Fruit fly (Drosophila melanogaster) whole organism, embryonic: ENCODE data around the gene Ac13E.
A peak's percentile ranks its signal among the peaks of the same experiment; 100 is the strongest.

Experiments
- Adf1 ChIP-seq: fragments of 200-800 bp; sonication (Bioruptor generic); IDR thresholded peaks from 2 replicates; pipeline ENCODE4 v1.3.6; 2022; ENCODE audit warnings: missing biosample characterization, missing genetic modification characterization
- Aef1 ChIP-seq: fragments of 200-800 bp; sonication (Bioruptor generic); IDR thresholded peaks from 3 replicates; pipeline ENCODE4 v1.3.6; 2022; ENCODE audit warnings: missing biosample characterization, missing genetic modification characterization
- Bteb2 ChIP-seq: fragments of 200-800 bp; sonication (Bioruptor generic); optimal IDR thresholded peaks from 2 replicates; lab custom pipeline; 2016; ENCODE audit warnings: missing biosample characterization, missing genetic modification characterization
- CG10654 ChIP-seq: fragments of 200-800 bp; sonication (Bioruptor generic); optimal IDR thresholded peaks from 2 replicates; lab custom pipeline; 2016; ENCODE audit warnings: missing biosample characterization, missing genetic modification characterization
- CG12104 ChIP-seq: fragments of 200-800 bp; sonication (Bioruptor generic); optimal IDR thresholded peaks from 3 replicates; lab custom pipeline; 2016; ENCODE audit warnings: missing biosample characterization, missing genetic modification characterization
- CG12391 ChIP-seq: fragments of 200-800 bp; sonication (Bioruptor generic); optimal IDR thresholded peaks from 3 replicates; lab custom pipeline; 2018; ENCODE audit warnings: missing biosample characterization, mild to moderate bottlenecking, missing genetic modification characterization, moderate library complexity
- CG12942 ChIP-seq: fragments of 200-800 bp; sonication (Bioruptor generic); optimal IDR thresholded peaks from 3 replicates; lab custom pipeline; 2016; ENCODE audit warnings: missing biosample characterization, missing genetic modification characterization
- CG13287 ChIP-seq: fragments of 200-800 bp; sonication (Bioruptor generic); IDR thresholded peaks from 2 replicates; pipeline ENCODE4 v1.3.6; 2022; ENCODE audit warnings: missing biosample characterization, missing genetic modification characterization; ENCODE audit not compliant: partially characterized antibody
- CG13296 ChIP-seq: fragments of 200-800 bp; sonication (Bioruptor generic); optimal IDR thresholded peaks from 3 replicates; lab custom pipeline; 2018; ENCODE audit warnings: missing biosample characterization, mild to moderate bottlenecking, missing genetic modification characterization
- CG14667 ChIP-seq: fragments of 200-800 bp; sonication (Bioruptor generic); IDR thresholded peaks from 2 replicates; pipeline ENCODE4 v1.3.6; 2022; ENCODE audit warnings: missing biosample characterization, missing genetic modification characterization
- CG14860 ChIP-seq: fragments of 200-800 bp; sonication (Bioruptor generic); IDR thresholded peaks from 3 replicates; pipeline ENCODE4 v1.3.6; 2022; ENCODE audit warnings: missing biosample characterization, missing genetic modification characterization; ENCODE audit not compliant: partially characterized antibody
- CG15011 ChIP-seq: fragments of 200-800 bp; sonication (Bioruptor generic); optimal IDR thresholded peaks from 3 replicates; lab custom pipeline; 2018; ENCODE audit warnings: missing biosample characterization, mild to moderate bottlenecking, missing genetic modification characterization
- CG15073 ChIP-seq: fragments of 200-800 bp; sonication (Bioruptor generic); optimal IDR thresholded peaks from 2 replicates; lab custom pipeline; 2016; ENCODE audit warnings: missing biosample characterization, missing genetic modification characterization
- CG16813 ChIP-seq: fragments of 200-800 bp; sonication (Bioruptor generic); IDR thresholded peaks from 3 replicates; pipeline ENCODE4 v1.3.6; 2022; ENCODE audit warnings: missing biosample characterization, missing genetic modification characterization; ENCODE audit not compliant: partially characterized antibody
- CG1792 ChIP-seq: fragments of 200-800 bp; sonication (Bioruptor generic); optimal IDR thresholded peaks from 2 replicates; lab custom pipeline; 2016; ENCODE audit warnings: missing biosample characterization, missing genetic modification characterization
- CG1832 ChIP-seq: fragments of 200-800 bp; sonication (Bioruptor generic); optimal IDR thresholded peaks from 2 replicates; lab custom pipeline; 2017; ENCODE audit warnings: missing biosample characterization, mild to moderate bottlenecking, missing genetic modification characterization, inconsistent platforms
- CG2120 ChIP-seq: fragments of 200-800 bp; sonication (Bioruptor generic); optimal IDR thresholded peaks from 3 replicates; lab custom pipeline; 2016; ENCODE audit warnings: missing biosample characterization, missing genetic modification characterization
- CG3163 ChIP-seq: fragments of 200-800 bp; sonication (Bioruptor generic); optimal IDR thresholded peaks from 3 replicates; lab custom pipeline; 2016; ENCODE audit warnings: missing biosample characterization, missing genetic modification characterization
- CG3407 ChIP-seq: fragments of 200-800 bp; sonication (Bioruptor generic); optimal IDR thresholded peaks from 2 replicates; lab custom pipeline; 2018; ENCODE audit warnings: missing biosample characterization, mild to moderate bottlenecking, missing genetic modification characterization
- CG34224 ChIP-seq: fragments of 200-800 bp; sonication (Bioruptor generic); IDR thresholded peaks from 3 replicates; pipeline ENCODE4 v1.3.6; 2022; ENCODE audit warnings: missing biosample characterization, missing genetic modification characterization; ENCODE audit not compliant: partially characterized antibody
- CG34422 ChIP-seq: fragments of 200-800 bp; sonication (Bioruptor generic); IDR thresholded peaks from 3 replicates; pipeline ENCODE4 v1.3.6; 2022; ENCODE audit warnings: missing biosample characterization, missing genetic modification characterization
- CG4730 ChIP-seq: fragments of 200-800 bp; sonication (Bioruptor generic); IDR thresholded peaks from 2 replicates; pipeline ENCODE4 v1.3.6; 2022; ENCODE audit warnings: missing biosample characterization, missing genetic modification characterization
- CG6813 ChIP-seq: fragments of 200-800 bp; sonication (Bioruptor generic); optimal IDR thresholded peaks from 2 replicates; lab custom pipeline; 2017; ENCODE audit warnings: missing biosample characterization, missing genetic modification characterization, mild to moderate bottlenecking, moderate library complexity, missing genetic modification reagents
- CG6854 ChIP-seq: fragments of 200-800 bp; sonication (Bioruptor generic); optimal IDR thresholded peaks from 3 replicates; lab custom pipeline; 2017; ENCODE audit warnings: missing biosample characterization, mild to moderate bottlenecking, missing genetic modification characterization
- CG8478 ChIP-seq: fragments of >200 bp; optimal IDR thresholded peaks from 2 replicates; lab custom pipeline; 2018
- Dbx ChIP-seq: fragments of 200-800 bp; sonication (Bioruptor generic); IDR thresholded peaks from 3 replicates; pipeline ENCODE4 v1.3.6; 2022; ENCODE audit warnings: missing biosample characterization, missing genetic modification characterization
- Dip3 ChIP-seq: fragments of 200-800 bp; sonication (Bioruptor generic); optimal IDR thresholded peaks from 3 replicates; lab custom pipeline; 2016; ENCODE audit warnings: missing biosample characterization, missing genetic modification characterization
- Doc3 ChIP-seq: fragments of 200-800 bp; sonication (Bioruptor generic); IDR thresholded peaks from 3 replicates; pipeline ENCODE4 v1.3.6; 2022; ENCODE audit warnings: missing biosample characterization, missing genetic modification characterization; ENCODE audit not compliant: partially characterized antibody
- Eip74EF ChIP-seq, 2 experiments: fragments of 200-800 bp in 1 of 2; fragments of >200 bp in 1 of 2; sonication (Bioruptor generic) in 1 of 2; optimal IDR thresholded peaks; 2 replicates each; lab custom pipeline; 2017 to 2019; ENCODE audit warnings: missing biosample characterization in 2 of 2, missing genetic modification characterization in 2 of 2, mild to moderate bottlenecking in 1 of 2, moderate library complexity in 1 of 2
- Ets97D ChIP-seq: fragments of 200-800 bp; sonication (Bioruptor generic); optimal IDR thresholded peaks from 3 replicates; lab custom pipeline; 2016; ENCODE audit warnings: missing biosample characterization, missing genetic modification characterization
- H2.0 ChIP-seq: fragments of 200-800 bp; sonication (Bioruptor generic); IDR thresholded peaks from 2 replicates; pipeline ENCODE4 v1.3.6; 2022; ENCODE audit warnings: missing biosample characterization, missing genetic modification characterization
- Hr51 ChIP-seq, 2 experiments: fragments of 200-800 bp; sonication (Bioruptor generic); optimal IDR thresholded peaks; 2 replicates in 1 of 2; 3 replicates in 1 of 2; lab custom pipeline; 2016 to 2018; ENCODE audit warnings: missing biosample characterization in 2 of 2, missing genetic modification characterization in 2 of 2, mild to moderate bottlenecking in 1 of 2, moderate library complexity in 1 of 2
- Side ChIP-seq: fragments of 200-800 bp; sonication (Bioruptor generic); optimal IDR thresholded peaks from 2 replicates; lab custom pipeline; 2016; ENCODE audit warnings: missing biosample characterization, missing genetic modification characterization
- Sox100B ChIP-seq: fragments of 200-800 bp; sonication (Bioruptor generic); optimal IDR thresholded peaks from 3 replicates; lab custom pipeline; 2018; ENCODE audit warnings: missing biosample characterization, mild to moderate bottlenecking, missing genetic modification characterization
- Stat92E ChIP-seq, 3 experiments: fragments of >200 bp in 2 of 3; fragments of 200-800 bp in 1 of 3; sonication (Bioruptor generic) in 1 of 3; optimal IDR thresholded peaks; 2 replicates each; lab custom pipeline; 2017 to 2019; ENCODE audit warnings: missing biosample characterization in 3 of 3, missing genetic modification characterization in 3 of 3, mild to moderate bottlenecking in 1 of 3, moderate library complexity in 1 of 3
- bowl ChIP-seq: fragments of 200-800 bp; sonication (Bioruptor generic); IDR thresholded peaks from 2 replicates; pipeline ENCODE4 v1.3.6; 2022; ENCODE audit warnings: missing biosample characterization, missing genetic modification characterization
- cg ChIP-seq: fragments of 200-800 bp; sonication (Bioruptor generic); optimal IDR thresholded peaks from 3 replicates; lab custom pipeline; 2019; ENCODE audit warnings: missing biosample characterization, mild to moderate bottlenecking, missing genetic modification characterization, moderate library complexity
- chm ChIP-seq: fragments of 200-800 bp; sonication (Bioruptor generic); IDR thresholded peaks from 2 replicates; pipeline ENCODE4 v1.3.6; 2022; ENCODE audit warnings: missing biosample characterization, missing genetic modification characterization
- ewg ChIP-seq: fragments of 200-800 bp; sonication (Bioruptor generic); optimal IDR thresholded peaks from 3 replicates; lab custom pipeline; 2017; ENCODE audit warnings: mild to moderate bottlenecking, missing biosample characterization, missing genetic modification reagents, missing genetic modification characterization
- grau ChIP-seq: fragments of 200-800 bp; optimal IDR thresholded peaks from 3 replicates; lab custom pipeline; 2019; ENCODE audit warnings: missing biosample characterization, mild to moderate bottlenecking, missing genetic modification characterization, moderate library complexity
- gro ChIP-seq: fragments of 200-800 bp; sonication (Bioruptor generic); optimal IDR thresholded peaks from 2 replicates; lab custom pipeline; 2016; ENCODE audit warnings: missing biosample characterization, missing genetic modification characterization
- insv ChIP-seq, 2 experiments: fragments of 200-800 bp; sonication (Bioruptor generic); optimal IDR thresholded peaks; 3 replicates each; lab custom pipeline; 2016 to 2018; ENCODE audit warnings: missing biosample characterization in 2 of 2, missing genetic modification characterization in 2 of 2
- oc ChIP-seq: fragments of 200-800 bp; sonication (Bioruptor generic); optimal IDR thresholded peaks from 2 replicates; lab custom pipeline; 2018; ENCODE audit warnings: missing biosample characterization, mild to moderate bottlenecking, missing genetic modification characterization, moderate library complexity
- salm ChIP-seq: fragments of 200-800 bp; sonication (Bioruptor generic); optimal IDR thresholded peaks from 2 replicates; lab custom pipeline; 2018; ENCODE audit warnings: missing biosample characterization, mild to moderate bottlenecking, missing genetic modification characterization
- scrt ChIP-seq: fragments of 200-800 bp; sonication (Bioruptor generic); optimal IDR thresholded peaks from 2 replicates; lab custom pipeline; 2018; ENCODE audit warnings: missing biosample characterization, mild to moderate bottlenecking, missing genetic modification characterization, moderate library complexity
- so ChIP-seq: fragments of 200-800 bp; sonication (Bioruptor generic); IDR thresholded peaks from 3 replicates; pipeline ENCODE4 v1.3.6; 2022; ENCODE audit warnings: missing biosample characterization, missing genetic modification characterization
- sob ChIP-seq: fragments of 200-800 bp; sonication (Bioruptor generic); IDR thresholded peaks from 2 replicates; pipeline ENCODE4 v1.3.6; 2022; ENCODE audit warnings: missing biosample characterization, missing genetic modification characterization
- sqz ChIP-seq: fragments of 200-800 bp; sonication (Bioruptor generic); optimal IDR thresholded peaks from 3 replicates; lab custom pipeline; 2018; ENCODE audit warnings: missing biosample characterization, mild to moderate bottlenecking, missing genetic modification characterization
- tna ChIP-seq: fragments of 200-800 bp; sonication (Bioruptor generic); IDR thresholded peaks from 2 replicates; pipeline ENCODE4 v1.3.6; 2022; ENCODE audit warnings: missing biosample characterization, missing genetic modification characterization; ENCODE audit not compliant: partially characterized antibody

Ac13E gene

DNA sequence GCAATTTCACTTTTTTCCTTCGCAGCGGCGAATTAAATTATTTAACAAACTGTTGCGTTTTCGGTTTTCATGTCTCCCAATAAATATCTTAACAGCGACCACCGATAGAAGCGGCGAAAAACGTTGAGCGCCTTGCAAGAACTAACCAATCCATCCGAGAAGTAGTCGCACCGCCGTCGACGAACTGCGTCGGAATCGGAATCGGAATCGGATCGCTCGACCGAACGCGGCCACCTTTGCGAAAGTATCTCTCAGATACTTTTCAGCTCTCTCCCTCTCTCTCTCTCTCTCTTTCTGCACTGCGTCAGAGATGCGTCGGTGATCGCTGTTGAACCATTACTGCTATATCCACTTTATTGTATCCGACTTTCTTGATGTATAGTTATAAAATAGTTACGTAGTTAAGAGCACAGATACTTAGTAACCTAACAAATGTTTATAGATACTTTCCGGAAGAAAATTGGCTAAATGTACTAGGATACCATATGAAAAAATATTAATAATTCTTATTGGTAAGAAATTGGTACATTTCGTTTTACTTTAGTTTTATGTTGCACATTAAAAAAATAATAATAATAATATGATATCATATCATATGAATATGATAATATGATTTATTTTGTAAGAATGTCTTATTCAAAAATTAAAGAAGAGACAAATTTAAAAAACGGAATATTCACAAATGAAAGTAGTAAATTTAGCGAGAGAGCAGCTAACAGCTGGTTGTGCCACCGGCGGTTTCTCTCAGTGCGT is 39.6 kb upstream of the Ac13E start, which contains the start of gene Chsy (continued):
- no peak for TF ChIP-seq Aef1 (GFP tag; lab: Robert Waterston, UW)
- no peak for TF ChIP-seq Bteb2 (GFP tag; lab: Kevin White, UChicago)
- no peak for TF ChIP-seq CG15011 (GFP tag; lab: Kevin White, UChicago)
- no peak for TF ChIP-seq Eip74EF (GFP tag; optimal IDR thresholded peaks at IDR 0.05; lab: Kevin White, UChicago)
- TF ChIP-seq cg (GFP tag; lab: Kevin White, UChicago), result no peak
- no peak for TF ChIP-seq CG14667 (GFP tag; lab: Robert Waterston, UW)
- TF ChIP-seq grau (tag; lab: Kevin White, UChicago), result peak; percentile 21
- no peak for TF ChIP-seq salm
- no peak for TF ChIP-seq so (GFP tag; lab: Robert Waterston, UW)
- TF ChIP-seq Adf1 (GFP tag; lab: Robert Waterston, UW), result peak; percentile 53; the same call in 1 of the 2 replicates
- no peak for TF ChIP-seq CG6813 (GFP tag; lab: Kevin White, UChicago)
- TF ChIP-seq CG13296 (GFP tag; lab: Kevin White, UChicago), result no peak
- no peak for TF ChIP-seq ewg (GFP tag; lab: Kevin White, UChicago)
- TF ChIP-seq CG14860 (GFP tag; lab: Robert Waterston, UW), result no peak
- 0 out of 3 replicates have a peak, but pooled peaks have one; percentile 11 for TF ChIP-seq Dbx (GFP tag; lab: Robert Waterston, UW)
- TF ChIP-seq CG2120 (GFP tag; lab: Kevin White, UChicago), result no peak
- no peak for TF ChIP-seq CG1792 (GFP tag; lab: Kevin White, UChicago)
- TF ChIP-seq sob (GFP tag; lab: Robert Waterston, UW), result no peak
- peak; percentile 39 for TF ChIP-seq CG1832 (GFP tag; lab: Kevin White, UChicago)
- TF ChIP-seq CG13287 (GFP tag; lab: Robert Waterston, UW), result no peak
- no peak for TF ChIP-seq CG16813 (GFP tag; lab: Robert Waterston, UW)
- TF ChIP-seq Stat92E (GFP tag; optimal IDR thresholded peaks at IDR 0.05; lab: Kevin White, UChicago), result no peak
- no peak for TF ChIP-seq CG4730
- no peak for TF ChIP-seq Ets97D (GFP tag; lab: Kevin White, UChicago)
- TF ChIP-seq CG6854, result no peak
- no peak for TF ChIP-seq insv (GFP tag; optimal IDR thresholded peaks at IDR 0.05; lab: Kevin White, UChicago)
- TF ChIP-seq CG3407 (GFP tag; lab: Kevin White, UChicago), result no peak
- peak; percentile 27 for TF ChIP-seq Sox100B
- no peak for TF ChIP-seq oc (tag; lab: Kevin White, UChicago)
- TF ChIP-seq CG15073 (GFP tag; lab: Kevin White, UChicago), result no peak
- no peak for TF ChIP-seq Doc3 (GFP tag; lab: Robert Waterston, UW)
- TF ChIP-seq CG12391 (tag; lab: Kevin White, UChicago), result peak; percentile 31
- no peak for TF ChIP-seq CG3163 (GFP tag; lab: Kevin White, UChicago)
- TF ChIP-seq CG34422 (GFP tag; lab: Robert Waterston, UW), result peak; percentile 26; the same call in 1 of the 3 replicates
- no peak for TF ChIP-seq sqz (GFP tag; lab: Kevin White, UChicago)
- TF ChIP-seq chm (GFP tag; lab: Robert Waterston, UW), result no peak
- TF ChIP-seq tna (GFP tag; lab: Robert Waterston, UW), result no peak
- no peak for TF ChIP-seq Dip3 (GFP tag; lab: Kevin White, UChicago)
- no peak for TF ChIP-seq CG12942 (GFP tag; lab: Kevin White, UChicago)
- TF ChIP-seq CG10654 (GFP tag; lab: Kevin White, UChicago), result no peak
- TF ChIP-seq Hr51 (GFP tag; optimal IDR thresholded peaks at IDR 0.05; lab: Kevin White, UChicago), result peak in 1 of 2 experiments; percentile 10
- TF ChIP-seq CG8478, result no peak
- no peak for TF ChIP-seq CG34224 (GFP tag; lab: Robert Waterston, UW)
- no peak for TF ChIP-seq Side (GFP tag; lab: Kevin White, UChicago)
- TF ChIP-seq scrt (GFP tag; lab: Kevin White, UChicago), result no peak
- no peak for TF ChIP-seq gro (GFP tag; lab: Kevin White, UChicago)
- TF ChIP-seq bowl (GFP tag; lab: Robert Waterston, UW), result no peak
- TF ChIP-seq H2.0 (GFP tag; lab: Robert Waterston, UW), result peak; percentile 42
- no peak for TF ChIP-seq CG12104
